Worm (Caenorhabditis elegans): ENCODE measurements around the gene dpf-7.

Gene dpf-7

DNA sequence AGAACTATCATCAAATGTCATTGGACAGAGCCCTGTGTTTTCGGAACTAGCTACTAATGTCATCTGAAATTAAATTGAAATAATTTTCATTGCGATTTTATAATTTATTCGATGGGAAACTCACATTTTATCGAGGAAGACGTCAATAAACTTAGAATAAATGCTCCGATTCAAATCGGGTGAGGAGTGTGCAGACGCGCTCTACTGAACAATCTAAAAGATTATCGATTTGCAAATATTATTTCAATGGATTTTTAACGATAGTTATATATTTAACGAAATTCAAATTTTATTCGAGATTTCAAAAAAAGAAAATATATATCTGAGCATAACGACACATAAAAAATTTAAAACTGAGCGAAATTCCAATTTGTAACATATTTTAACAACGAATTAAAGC is 3.3 kb downstream of the dpf-7 start, which contains the start of gene eor-1 (continued):
- TF ChIP-seq cnd-1 (tag; optimal IDR thresholded peaks at IDR 0.05) (no peak), lin-32 (GFP tag; optimal IDR thresholded peaks at IDR 0.05) (no peak)

DNA sequence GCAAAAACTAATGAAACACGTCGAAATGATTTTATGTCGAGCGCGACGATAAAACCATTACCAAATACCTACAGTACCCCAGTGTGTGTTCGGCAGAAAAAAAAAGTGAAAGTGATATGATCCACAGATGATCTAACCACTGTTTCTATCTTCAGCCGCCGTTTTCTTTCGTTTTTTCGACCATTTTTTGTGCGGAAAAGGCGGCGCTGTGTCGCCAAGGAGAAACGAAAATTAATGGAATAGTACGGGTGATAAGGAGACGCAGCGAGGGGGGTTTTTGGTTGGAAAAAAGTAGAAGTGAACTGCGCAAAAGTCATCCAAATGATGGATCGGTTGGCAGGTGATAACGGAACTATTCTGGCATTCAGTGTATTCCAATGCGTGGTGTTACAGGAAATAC is 7.3 kb downstream of the dpf-7 start:
- TF ChIP-seq ceh-43 (GFP tag; optimal IDR thresholded peaks at IDR 0.05) = no peak
- TF ChIP-seq lin-13 (tag; optimal IDR thresholded peaks at IDR 0.05) = no peak
- TF ChIP-seq snpc-4 (tag; optimal IDR thresholded peaks at IDR 0.05) = no peak

DNA sequence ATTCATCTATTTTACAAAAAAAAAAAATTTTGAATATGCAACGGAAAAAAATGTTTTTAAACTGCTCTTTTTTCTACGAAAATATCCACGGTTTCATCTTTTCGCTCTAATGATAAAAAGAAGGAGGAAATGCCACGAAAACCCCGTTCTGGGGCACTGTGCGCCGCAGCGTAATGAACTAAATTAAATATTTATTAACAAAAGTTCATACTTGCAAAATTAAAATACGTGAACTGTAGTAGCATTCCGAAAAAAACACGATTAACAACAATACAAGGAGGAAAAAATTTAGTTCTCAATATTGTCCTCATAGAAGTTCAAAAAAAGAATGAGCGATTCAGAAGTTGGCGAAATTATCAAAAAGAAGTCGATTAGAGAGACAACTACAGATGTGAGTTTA is 12.9 kb downstream of the dpf-7 start, which contains the start of gene R11E3.1:
R11E3.1 (plus strand) TSS at position 301 of the 400 bp plus-strand sequence.
- TF ChIP-seq sptf-1 (tag; optimal IDR thresholded peaks at IDR 0.05) (no peak), mep-1 (tag; optimal IDR thresholded peaks at IDR 0.05) (no peak), sem-2 (GFP tag; optimal IDR thresholded peaks at IDR 0.05) (no peak), cnd-1 (tag; optimal IDR thresholded peaks at IDR 0.05) (no peak), lsy-2 (tag; optimal IDR thresholded peaks at IDR 0.05) (no peak), mab-5 (tag; optimal IDR thresholded peaks at IDR 0.05) (no peak), snpc-4 (tag; optimal IDR thresholded peaks at IDR 0.05) (no peak), hlh-1 (tag; optimal IDR thresholded peaks at IDR 0.05) (no peak)

DNA sequence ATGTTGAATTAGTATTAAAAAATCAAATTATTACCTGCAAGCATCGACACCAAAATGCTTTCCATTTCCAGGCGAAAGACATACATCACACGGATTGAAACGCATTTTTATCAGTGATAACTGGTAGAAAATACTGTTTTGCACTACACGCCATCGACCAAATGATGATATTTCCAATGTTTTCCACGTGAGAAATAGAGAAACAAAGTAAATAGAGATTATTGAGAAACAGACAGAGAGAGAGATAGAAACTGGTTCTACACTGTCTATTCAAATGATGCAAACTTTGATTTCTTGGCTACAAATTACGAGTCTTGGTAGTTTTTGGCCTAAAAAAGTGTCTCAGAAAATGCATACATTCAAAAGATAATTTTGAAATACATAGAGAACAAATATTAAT is 14.1 kb downstream of the dpf-7 start, which contains the start of gene nhr-104:
nhr-104 (minus strand) TSS at position 361 of the 400 bp plus-strand sequence.
- TF ChIP-seq sem-2 (GFP tag; optimal IDR thresholded peaks at IDR 0.05) (no peak), nhr-237 (tag; optimal IDR thresholded peaks at IDR 0.05) (peak; percentile 22)

DNA sequence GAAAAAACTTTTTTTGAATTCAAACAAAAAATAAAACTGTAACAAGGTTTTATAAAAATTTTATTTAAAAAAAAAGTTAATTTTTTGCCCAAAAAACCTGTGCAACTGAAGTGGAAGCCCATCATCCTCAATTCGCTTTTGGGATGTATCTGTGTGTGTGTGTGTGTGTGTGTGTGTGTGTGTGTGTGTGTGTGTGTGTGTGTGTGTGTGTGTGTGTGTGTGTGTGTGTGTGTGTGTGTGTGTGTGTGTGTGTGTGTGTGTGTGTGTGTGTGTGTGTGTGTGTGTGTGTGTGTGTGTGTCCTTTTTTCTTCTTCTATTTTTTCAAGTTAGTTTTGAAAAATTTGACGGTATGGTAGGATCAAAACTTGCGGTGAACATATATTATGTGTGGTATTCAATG is 17.7 kb downstream of the dpf-7 start:
- peak; percentile 35 for TF ChIP-seq sptf-1 (tag; optimal IDR thresholded peaks at IDR 0.05)
- peak; percentile 60 for TF ChIP-seq cnd-1 (tag; optimal IDR thresholded peaks at IDR 0.05)
- peak; percentile 22 for TF ChIP-seq M03D4.4 (tag; optimal IDR thresholded peaks at IDR 0.05)

DNA sequence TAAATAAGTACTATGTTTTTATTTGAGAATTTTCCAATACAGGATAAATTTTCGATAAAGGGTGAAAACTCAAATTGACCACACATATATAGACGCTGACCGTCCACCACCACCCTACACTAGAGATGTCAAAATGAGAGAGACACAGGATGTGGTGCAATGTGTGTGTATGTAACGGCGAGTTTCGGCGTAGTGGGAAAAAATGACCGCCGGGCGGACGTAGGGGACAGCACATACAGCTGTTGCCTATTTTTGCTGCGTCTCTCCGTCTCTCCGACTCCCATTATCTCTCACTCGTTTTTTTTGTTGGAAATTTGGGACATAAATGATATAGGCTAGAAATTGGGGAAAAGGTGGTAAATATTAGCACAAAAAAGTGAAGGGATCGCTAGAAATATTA is 21.3 kb downstream of the dpf-7 start:
- no peak for TF ChIP-seq bed-3 (GFP tag; optimal IDR thresholded peaks at IDR 0.05)
- TF ChIP-seq cnd-1 (tag; optimal IDR thresholded peaks at IDR 0.05) = peak; percentile 42
- peak; percentile 75 for TF ChIP-seq nhr-2 (tag; optimal IDR thresholded peaks at IDR 0.05)
- peak; percentile 19 for TF ChIP-seq ztf-11 (tag; optimal IDR thresholded peaks at IDR 0.05)
- no peak for TF ChIP-seq mab-5 (tag; optimal IDR thresholded peaks at IDR 0.05)
- no peak for TF ChIP-seq snpc-4 (tag; optimal IDR thresholded peaks at IDR 0.05)
- TF ChIP-seq sptf-1 (tag; optimal IDR thresholded peaks at IDR 0.05) = peak; percentile 55
- TF ChIP-seq ceh-39 (tag; optimal IDR thresholded peaks at IDR 0.05) = no peak
- no peak for TF ChIP-seq pha-4 (tag; optimal IDR thresholded peaks at IDR 0.05)
- TF ChIP-seq zip-8 (tag; optimal IDR thresholded peaks at IDR 0.05) = no peak
- no peak for TF ChIP-seq ham-2 (GFP tag; optimal IDR thresholded peaks at IDR 0.05)
- peak; percentile 57 for TF ChIP-seq unc-120 (tag; optimal IDR thresholded peaks at IDR 0.05; ENCODE audit: poor library complexity, severe bottlenecking)
- TF ChIP-seq mls-2 (tag; optimal IDR thresholded peaks at IDR 0.05) = peak; percentile 36
- TF ChIP-seq elt-3 (tag; optimal IDR thresholded peaks at IDR 0.05) = no peak
- peak; percentile 73 for TF ChIP-seq hlh-1 (tag; optimal IDR thresholded peaks at IDR 0.05)
- TF ChIP-seq lin-13 (tag; optimal IDR thresholded peaks at IDR 0.05) = no peak

DNA sequence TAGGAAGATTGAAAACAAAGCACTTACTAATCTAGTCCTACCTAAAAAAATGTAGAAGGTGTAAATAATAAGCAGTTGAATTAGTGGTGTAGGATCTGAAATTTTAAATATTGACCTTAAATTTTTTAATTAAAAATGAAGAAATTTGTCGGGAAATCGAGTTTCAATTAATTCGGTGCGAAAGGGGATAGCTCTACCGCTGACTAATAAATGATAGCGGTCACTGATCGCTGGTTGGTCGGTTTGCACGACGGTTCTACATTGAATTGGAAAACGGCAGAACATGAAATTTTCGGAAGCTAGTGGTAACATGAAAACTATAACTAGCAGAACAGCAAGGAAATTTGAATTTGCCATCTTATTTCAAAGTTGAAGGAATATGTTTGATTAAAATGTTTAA is 22.3 kb downstream of the dpf-7 start, which contains the start of gene set-15:
set-15 (minus strand) TSS at position 101 of the 400 bp plus-strand sequence.
- no peak for TF ChIP-seq ceh-83 (GFP tag; optimal IDR thresholded peaks at IDR 0.05)

DNA sequence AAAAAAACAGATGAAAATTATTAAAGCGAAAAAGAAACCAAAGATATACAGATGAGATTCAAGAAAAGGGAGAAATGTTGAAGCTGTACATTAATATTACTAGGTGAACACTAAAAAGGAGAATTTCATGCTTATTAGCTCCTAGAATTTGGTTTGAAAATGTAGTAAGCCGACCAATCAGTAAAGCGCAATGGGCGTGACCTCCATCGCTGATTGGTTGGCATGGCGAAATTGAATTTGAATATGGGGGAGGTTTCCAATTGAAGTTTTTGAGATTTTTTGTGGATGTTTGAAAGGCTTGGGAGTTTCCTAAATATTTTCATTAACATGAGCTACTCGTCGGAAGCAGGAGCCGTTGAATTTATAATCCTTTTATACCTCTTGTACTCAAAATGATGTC is 25.9 kb downstream of the dpf-7 start:
- TF ChIP-seq lsy-2 (tag; optimal IDR thresholded peaks at IDR 0.05) (no peak), mep-1 (tag; optimal IDR thresholded peaks at IDR 0.05) (no peak), elt-1 (tag; optimal IDR thresholded peaks at IDR 0.05; ENCODE audit: borderline replicate concordance, insufficient read depth) (no peak), flh-1 (GFP tag; optimal IDR thresholded peaks at IDR 0.05) (no peak), unc-62 (GFP tag; optimal IDR thresholded peaks at IDR 0.05) (no peak), unc-120 (tag; optimal IDR thresholded peaks at IDR 0.05; ENCODE audit: poor library complexity, severe bottlenecking) (no peak), drap-1 (GFP tag; optimal IDR thresholded peaks at IDR 0.05) (no peak), pha-4 (tag; optimal IDR thresholded peaks at IDR 0.05) (no peak), zip-8 (tag; optimal IDR thresholded peaks at IDR 0.05) (no peak), tbx-8 (GFP tag; optimal IDR thresholded peaks at IDR 0.05) (no peak), unc-39 (tag; optimal IDR thresholded peaks at IDR 0.05) (no peak), lin-32 (GFP tag; optimal IDR thresholded peaks at IDR 0.05) (no peak), ceh-43 (GFP tag; optimal IDR thresholded peaks at IDR 0.05) (no peak)
